Worm (Caenorhabditis elegans): Measurements from ENCODE around the gene crn-4.

- TF ChIP-seq ztf-29 (GFP tag; IDR thresholded peaks at IDR 0.05) (no peak), ref-1 (GFP tag; conservative IDR thresholded peaks at IDR 0.05) (no peak)
Observed at ce11 chrX:2219453-2219852, 38.4 kb downstream of the crn-4 start.
